Fruit fly (Drosophila melanogaster) whole organism, embryonic: ENCODE data around the gene CG11703.
A peak's percentile ranks its signal among the peaks of the same experiment; 100 is the strongest.

ENCODE experiments used
- CG1024 ChIP-seq: fragments of 200-800 bp; sonication (Bioruptor generic); IDR thresholded peaks from 2 replicates; pipeline ENCODE4 v1.3.6; 2022; ENCODE audit warnings: missing biosample characterization, missing genetic modification characterization
- CG11247 ChIP-seq: fragments of 200-800 bp; sonication (Bioruptor generic); IDR thresholded peaks from 2 replicates; pipeline ENCODE4 v1.3.6; 2022; ENCODE audit warnings: missing biosample characterization, missing genetic modification characterization
- CG11504 ChIP-seq: fragments of 200-800 bp; sonication (Bioruptor generic); optimal IDR thresholded peaks from 3 replicates; lab custom pipeline; 2019; ENCODE audit warnings: missing biosample characterization, mild to moderate bottlenecking, missing genetic modification characterization, moderate library complexity
- CG12236 ChIP-seq: fragments of 200-800 bp; sonication (Bioruptor generic); optimal IDR thresholded peaks from 2 replicates; lab custom pipeline; 2016; ENCODE audit warnings: missing biosample characterization, missing genetic modification characterization
- CG14014 ChIP-seq: fragments of 200-800 bp; sonication (Bioruptor generic); IDR thresholded peaks from 2 replicates; pipeline ENCODE4 v1.3.6; 2022; ENCODE audit warnings: missing biosample characterization, missing genetic modification characterization
- CG1602 ChIP-seq: fragments of 200-800 bp; sonication (Bioruptor generic); optimal IDR thresholded peaks from 3 replicates; lab custom pipeline; 2016; ENCODE audit warnings: missing biosample characterization, missing genetic modification characterization
- CG18011 ChIP-seq: fragments of 200-800 bp; sonication (Bioruptor generic); optimal IDR thresholded peaks from 2 replicates; lab custom pipeline; 2017; ENCODE audit warnings: missing biosample characterization, missing genetic modification characterization, mild to moderate bottlenecking, moderate library complexity, missing genotype
- CG2120 ChIP-seq: fragments of 200-800 bp; sonication (Bioruptor generic); optimal IDR thresholded peaks from 3 replicates; lab custom pipeline; 2016; ENCODE audit warnings: missing biosample characterization, missing genetic modification characterization
- CG32772 ChIP-seq: fragments of 200-800 bp; sonication (Bioruptor generic); IDR thresholded peaks from 2 replicates; pipeline ENCODE4 v1.3.6; 2022; ENCODE audit warnings: missing biosample characterization, missing genetic modification characterization
- CG33557 ChIP-seq: fragments of 200-800 bp; sonication (Bioruptor generic); optimal IDR thresholded peaks from 2 replicates; lab custom pipeline; 2019; ENCODE audit warnings: missing biosample characterization, mild to moderate bottlenecking, missing genetic modification characterization, moderate library complexity
- CG34224 ChIP-seq: fragments of 200-800 bp; sonication (Bioruptor generic); IDR thresholded peaks from 3 replicates; pipeline ENCODE4 v1.3.6; 2022; ENCODE audit warnings: missing biosample characterization, missing genetic modification characterization; ENCODE audit not compliant: partially characterized antibody
- CG3726 ChIP-seq: fragments of 200-800 bp; sonication (Bioruptor generic); IDR thresholded peaks from 3 replicates; pipeline ENCODE4, ENCODE4 v1.3.6; 2022; ENCODE audit warnings: missing biosample characterization, missing genetic modification characterization
- CG3847 ChIP-seq: fragments of 200-800 bp; sonication (Bioruptor generic); IDR thresholded peaks from 2 replicates; pipeline ENCODE4 v1.3.6; 2022; ENCODE audit warnings: missing biosample characterization, missing genetic modification characterization
- CG4617 ChIP-seq: fragments of 200-800 bp; sonication (Bioruptor generic); optimal IDR thresholded peaks from 3 replicates; lab custom pipeline; 2016; ENCODE audit warnings: missing biosample characterization, missing genetic modification characterization, borderline replicate concordance
- CG7556 ChIP-seq: fragments of 200-800 bp; sonication (Bioruptor generic); optimal IDR thresholded peaks from 2 replicates; lab custom pipeline; 2017; ENCODE audit warnings: missing biosample characterization, mild to moderate bottlenecking, missing genetic modification characterization
- D19B ChIP-seq: fragments of 200-800 bp; sonication (Bioruptor generic); optimal IDR thresholded peaks from 2 replicates; lab custom pipeline; 2017; ENCODE audit warnings: missing biosample characterization, mild to moderate bottlenecking, missing genetic modification characterization
- Deaf1 ChIP-seq: fragments of 200-800 bp; optimal IDR thresholded peaks from 3 replicates; lab custom pipeline; 2019; ENCODE audit warnings: missing biosample characterization, mild to moderate bottlenecking, missing genetic modification characterization, moderate library complexity
- Dip3 ChIP-seq: fragments of 200-800 bp; sonication (Bioruptor generic); optimal IDR thresholded peaks from 3 replicates; lab custom pipeline; 2016; ENCODE audit warnings: missing biosample characterization, missing genetic modification characterization
- Fer2 ChIP-seq: fragments of 200-800 bp; sonication (Bioruptor generic); optimal IDR thresholded peaks from 2 replicates; lab custom pipeline; 2018; ENCODE audit warnings: missing biosample characterization, mild to moderate bottlenecking, missing genetic modification characterization, moderate library complexity
- H2.0 ChIP-seq: fragments of 200-800 bp; sonication (Bioruptor generic); IDR thresholded peaks from 2 replicates; pipeline ENCODE4 v1.3.6; 2022; ENCODE audit warnings: missing biosample characterization, missing genetic modification characterization
- HLH54F ChIP-seq: fragments of 200-800 bp; sonication (Bioruptor generic); optimal IDR thresholded peaks from 3 replicates; lab custom pipeline; 2016; ENCODE audit warnings: missing biosample characterization, missing genetic modification characterization
- HLHmδ ChIP-seq: fragments of 200-800 bp; sonication (Bioruptor generic); optimal IDR thresholded peaks from 2 replicates; lab custom pipeline; 2018; ENCODE audit warnings: missing biosample characterization, mild to moderate bottlenecking, missing genetic modification characterization, moderate library complexity
- HmgZ ChIP-seq: fragments of 200-800 bp; sonication (Bioruptor generic); optimal IDR thresholded peaks from 2 replicates; lab custom pipeline; 2018; ENCODE audit warnings: missing biosample characterization, mild to moderate bottlenecking, missing genetic modification characterization
- Lhr ChIP-seq: fragments of 200-800 bp; sonication (Bioruptor generic); optimal IDR thresholded peaks from 3 replicates; lab custom pipeline; 2017; ENCODE audit warnings: mild to moderate bottlenecking, missing biosample characterization, missing genetic modification reagents, missing genetic modification characterization
- Pdp1 ChIP-seq, 2 experiments: fragments of 200-800 bp; sonication (Bioruptor generic); optimal IDR thresholded peaks; 3 replicates each; lab custom pipeline; 2016; ENCODE audit warnings: missing biosample characterization in 2 of 2, missing genetic modification characterization in 2 of 2, mild to moderate bottlenecking in 1 of 2, moderate library complexity in 1 of 2
- Poxn ChIP-seq: fragments of 200-800 bp; sonication (Bioruptor generic); IDR thresholded peaks from 2 replicates; pipeline ENCODE4 v1.3.6; 2022; ENCODE audit warnings: missing biosample characterization, missing genetic modification characterization
- Side ChIP-seq: fragments of 200-800 bp; sonication (Bioruptor generic); optimal IDR thresholded peaks from 2 replicates; lab custom pipeline; 2016; ENCODE audit warnings: missing biosample characterization, missing genetic modification characterization
- Usf ChIP-seq: fragments of 200-800 bp; sonication (Bioruptor generic); optimal IDR thresholded peaks from 2 replicates; lab custom pipeline; 2017; ENCODE audit warnings: missing genotype, missing biosample characterization, missing genetic modification characterization
- ap ChIP-seq: fragments of 200-800 bp; sonication (Bioruptor generic); IDR thresholded peaks from 2 replicates; pipeline ENCODE4 v1.3.6; 2022; ENCODE audit warnings: missing biosample characterization, missing genetic modification characterization
- crp ChIP-seq, 2 experiments: fragments of 200-800 bp; sonication (Bioruptor generic); optimal IDR thresholded peaks; 2 replicates in 1 of 2; 3 replicates in 1 of 2; lab custom pipeline; 2017; ENCODE audit warnings: missing biosample characterization in 2 of 2, missing genetic modification characterization in 2 of 2, mild to moderate bottlenecking in 1 of 2, moderate library complexity in 1 of 2
- dmrt99B ChIP-seq: fragments of 200-800 bp; sonication (Bioruptor generic); optimal IDR thresholded peaks from 2 replicates; lab custom pipeline; 2018; ENCODE audit warnings: missing biosample characterization, mild to moderate bottlenecking, missing genetic modification characterization, moderate library complexity
- fd102C ChIP-seq: fragments of 200-800 bp; sonication (Bioruptor generic); optimal IDR thresholded peaks from 2 replicates; lab custom pipeline; 2018; ENCODE audit warnings: missing biosample characterization, mild to moderate bottlenecking, missing genetic modification characterization, moderate library complexity
- fd64A ChIP-seq: fragments of 200-800 bp; sonication (Bioruptor generic); optimal IDR thresholded peaks from 3 replicates; lab custom pipeline; 2018; ENCODE audit warnings: missing biosample characterization, mild to moderate bottlenecking, missing genetic modification characterization
- gcm2 ChIP-seq: fragments of 200-800 bp; sonication (Bioruptor generic); optimal IDR thresholded peaks from 2 replicates; lab custom pipeline; 2016; ENCODE audit warnings: missing biosample characterization, missing genetic modification characterization
- gem ChIP-seq: fragments of 200-800 bp; sonication (Bioruptor generic); optimal IDR thresholded peaks from 2 replicates; lab custom pipeline; 2019; ENCODE audit warnings: missing biosample characterization, mild to moderate bottlenecking, missing genetic modification characterization, moderate library complexity
- grn ChIP-seq: fragments of 200-800 bp; sonication (Bioruptor generic); optimal IDR thresholded peaks from 3 replicates; lab custom pipeline; 2017; ENCODE audit warnings: missing biosample characterization, missing genetic modification characterization
- gsb ChIP-seq: fragments of 200-800 bp; sonication (Bioruptor generic); IDR thresholded peaks from 2 replicates; pipeline ENCODE4 v1.3.6; 2022; ENCODE audit warnings: missing biosample characterization, missing genetic modification characterization
- hb ChIP-seq: fragments of 200-800 bp; sonication (Bioruptor generic); IDR thresholded peaks from 3 replicates; pipeline ENCODE4 v1.3.6; 2022; ENCODE audit warnings: missing biosample characterization, missing genetic modification characterization; ENCODE audit not compliant: partially characterized antibody
- inv ChIP-seq: fragments of 200-800 bp; sonication (Bioruptor generic); IDR thresholded peaks from 2 replicates; pipeline ENCODE4 v1.3.6; 2022; ENCODE audit warnings: missing biosample characterization, missing genetic modification characterization; ENCODE audit not compliant: partially characterized antibody
- ken ChIP-seq: fragments of 200-800 bp; sonication (Bioruptor generic); IDR thresholded peaks from 3 replicates; pipeline ENCODE4 v1.3.6; 2022; ENCODE audit warnings: missing biosample characterization, missing genetic modification characterization
- knrl ChIP-seq: fragments of 200-800 bp; sonication (Bioruptor generic); IDR thresholded peaks from 3 replicates; pipeline ENCODE4 v1.3.6; 2022; ENCODE audit warnings: missing biosample characterization, missing genetic modification characterization; ENCODE audit not compliant: partially characterized antibody
- lmd ChIP-seq: fragments of 200-800 bp; sonication (Bioruptor generic); IDR thresholded peaks from 2 replicates; pipeline ENCODE4 v1.3.6; 2022; ENCODE audit warnings: missing biosample characterization, missing genetic modification characterization
- sd ChIP-seq: fragments of 200-800 bp; sonication (Bioruptor generic); optimal IDR thresholded peaks from 3 replicates; lab custom pipeline; 2018; ENCODE audit warnings: missing biosample characterization, mild to moderate bottlenecking, missing genetic modification characterization, moderate library complexity
- sens-2 ChIP-seq: fragments of 200-800 bp; sonication (Bioruptor generic); IDR thresholded peaks from 2 replicates; pipeline ENCODE4 v1.3.6; 2022; ENCODE audit warnings: missing biosample characterization, missing genetic modification characterization
- seq ChIP-seq: fragments of 200-800 bp; sonication (Bioruptor generic); IDR thresholded peaks from 2 replicates; pipeline ENCODE4 v1.3.6; 2022; ENCODE audit warnings: missing biosample characterization, missing genetic modification characterization
- sug ChIP-seq: fragments of 200-800 bp; optimal IDR thresholded peaks from 2 replicates; lab custom pipeline; 2019; ENCODE audit warnings: missing biosample characterization, mild to moderate bottlenecking, missing genetic modification characterization, moderate library complexity
- ttk ChIP-seq: fragments of 200-800 bp; sonication (Bioruptor generic); IDR thresholded peaks from 2 replicates; pipeline ENCODE4 v2.1.2; 2022; ENCODE audit warnings: missing biosample characterization, missing genetic modification characterization
- tx ChIP-seq: fragments of 200-800 bp; sonication (Bioruptor generic); optimal IDR thresholded peaks from 2 replicates; lab custom pipeline; 2016; ENCODE audit warnings: missing biosample characterization, missing genetic modification characterization
- unc-4 ChIP-seq: fragments of 200-800 bp; sonication (Bioruptor generic); IDR thresholded peaks from 2 replicates; pipeline ENCODE4 v1.3.6; 2022; ENCODE audit warnings: missing biosample characterization, missing genetic modification characterization; ENCODE audit not compliant: partially characterized antibody
- usp ChIP-seq: fragments of >200 bp; optimal IDR thresholded peaks from 2 replicates; lab custom pipeline; 2017; ENCODE audit warnings: missing biosample characterization, missing genetic modification characterization

Gene CG11703

DNA sequence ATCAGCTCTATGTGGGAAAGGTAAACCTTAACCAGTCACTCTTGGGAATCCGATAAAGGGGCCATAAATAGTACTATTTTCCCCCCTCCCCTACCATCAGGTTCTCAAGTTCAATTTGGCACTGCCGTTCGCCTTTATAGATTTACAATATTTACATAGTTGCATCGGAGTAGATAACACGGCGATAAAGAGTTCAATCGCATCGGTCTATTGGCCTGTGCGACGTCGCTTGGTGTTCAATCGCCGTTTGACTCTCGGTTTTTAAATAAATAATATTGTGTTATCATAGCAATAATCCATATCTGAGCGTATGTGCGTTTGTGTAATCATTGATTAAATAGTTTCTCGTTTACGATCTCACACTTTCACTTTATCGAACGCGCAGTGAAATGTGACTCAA lies 22.1 kb upstream of the CG11703 start (continued):
- TF ChIP-seq gcm2 (GFP tag; lab: Kevin White, UChicago) (no peak), Lhr (no peak), Side (GFP tag; lab: Kevin White, UChicago) (no peak), fd64A (GFP tag; lab: Kevin White, UChicago) (no peak), H2.0 (GFP tag; lab: Robert Waterston, UW) (no peak), CG32772 (no peak), HmgZ (no peak), usp (GFP tag; lab: Kevin White, UChicago) (no peak), ap (no peak), CG14014 (GFP tag; lab: Robert Waterston, UW) (no peak), Usf (GFP tag; lab: Kevin White, UChicago) (no peak), D19B (GFP tag; lab: Kevin White, UChicago) (no peak), knrl (GFP tag; lab: Robert Waterston, UW) (no peak), gem (tag; lab: Kevin White, UChicago) (no peak), CG34224 (no peak), crp (GFP tag; optimal IDR thresholded peaks at IDR 0.05; lab: Kevin White, UChicago) (no peak), CG11247 (no peak), CG1602 (GFP tag; lab: Kevin White, UChicago) (no peak), CG33557 (peak; percentile 18)

dm6 chr3R:19248036-19248435 lies 20.1 kb upstream of the CG11703 start, which contains the start of gene CG5217:
Gene CG5217, minus strand, starts transcription at chr3R:19248136.
- TF ChIP-seq CG18011 = no peak
- no peak for TF ChIP-seq HLHmδ (GFP tag; lab: Kevin White, UChicago)
- no peak for TF ChIP-seq tx (GFP tag; lab: Kevin White, UChicago)
- TF ChIP-seq dmrt99B (tag; lab: Kevin White, UChicago) = no peak
- no peak for TF ChIP-seq HLH54F (GFP tag; lab: Kevin White, UChicago)
- TF ChIP-seq sd (tag; lab: Kevin White, UChicago) = no peak
- no peak for TF ChIP-seq Usf (GFP tag; lab: Kevin White, UChicago)
- no peak for TF ChIP-seq Poxn (GFP tag; lab: Robert Waterston, UW)
- TF ChIP-seq CG12236 (GFP tag; lab: Kevin White, UChicago) = no peak
- no peak for TF ChIP-seq fd64A (GFP tag; lab: Kevin White, UChicago)
- no peak for TF ChIP-seq Pdp1 (GFP tag; optimal IDR thresholded peaks at IDR 0.05; lab: Kevin White, UChicago)
- no peak for TF ChIP-seq ken (GFP tag; lab: Robert Waterston, UW)
- TF ChIP-seq sug = no peak
- TF ChIP-seq Deaf1 (tag; lab: Kevin White, UChicago) = no peak
- TF ChIP-seq lmd (GFP tag; lab: Robert Waterston, UW) = no peak
- TF ChIP-seq CG11504 = no peak

- peak; percentile 5 for TF ChIP-seq grn (GFP tag; lab: Kevin White, UChicago)
- no peak for TF ChIP-seq sens-2
- no peak for TF ChIP-seq CG1024 (GFP tag; lab: Robert Waterston, UW)
- no peak for TF ChIP-seq CG3726 (GFP tag; lab: Robert Waterston, UW)
- TF ChIP-seq ttk (GFP tag; lab: Robert Waterston, UW) = no peak
- TF ChIP-seq Dip3 (GFP tag; lab: Kevin White, UChicago) = no peak
- TF ChIP-seq Fer2 (tag; lab: Kevin White, UChicago) = no peak
- TF ChIP-seq gsb (GFP tag; lab: Robert Waterston, UW) = no peak
- no peak for TF ChIP-seq hb
- TF ChIP-seq inv (GFP tag; lab: Robert Waterston, UW) = no peak
- TF ChIP-seq CG7556 (GFP tag; lab: Kevin White, UChicago) = no peak
- no peak for TF ChIP-seq CG4617
- no peak for TF ChIP-seq seq (GFP tag; lab: Robert Waterston, UW)
- TF ChIP-seq CG3847 (GFP tag; lab: Robert Waterston, UW) = no peak
- 0 out of 2 replicates have a peak, but pooled peaks have one; percentile 23 for TF ChIP-seq unc-4
- no peak for TF ChIP-seq CG2120 (GFP tag; lab: Kevin White, UChicago)
- peak; percentile 70 for TF ChIP-seq fd102C (GFP tag; lab: Kevin White, UChicago)
Measured at dm6 chr3R:19246080-19246637, 18.2 kb upstream of the CG11703 start, which contains the start of gene unc79. Gene unc79, minus strand, starts transcription at chr3R:19246130.
